Fruit fly (Drosophila melanogaster) whole organism, pupa: ENCODE measurements around the gene mRpL20.

ENCODE experiments used
- CG10348 ChIP-seq: fragments of 200-800 bp; sonication (Bioruptor generic); IDR thresholded peaks from 2 replicates; pipeline ENCODE4 v1.3.6; 2022; ENCODE audit warnings: missing biosample characterization, missing genetic modification characterization
- CG12605 ChIP-seq: fragments of 200-800 bp; sonication (Bioruptor generic); IDR thresholded peaks from 2 replicates; pipeline ENCODE4 v1.3.6; 2022; ENCODE audit warnings: missing biosample characterization, missing genetic modification characterization
- CG14655 ChIP-seq: fragments of 200-800 bp; sonication (Bioruptor generic); optimal IDR thresholded peaks from 3 replicates; lab custom pipeline; 2017; ENCODE audit warnings: mild to moderate bottlenecking, missing biosample characterization, missing genetic modification reagents, missing genetic modification characterization
- CG15710 ChIP-seq: fragments of 200-800 bp; sonication (Bioruptor generic); optimal IDR thresholded peaks from 2 replicates; lab custom pipeline; 2018; ENCODE audit warnings: missing biosample characterization, mild to moderate bottlenecking, missing genetic modification characterization, moderate library complexity
- CG34367 ChIP-seq: fragments of 200-800 bp; sonication (Bioruptor generic); optimal IDR thresholded peaks from 2 replicates; lab custom pipeline; 2018; ENCODE audit warnings: missing biosample characterization, mild to moderate bottlenecking, missing genetic modification characterization
- CG4496 ChIP-seq: fragments of 200-800 bp; sonication (Bioruptor generic); IDR thresholded peaks from 3 replicates; pipeline ENCODE4 v1.3.6; 2022; ENCODE audit warnings: missing biosample characterization, missing genetic modification characterization
- CG8159 ChIP-seq: fragments of 200-800 bp; sonication (Bioruptor generic); optimal IDR thresholded peaks from 3 replicates; lab custom pipeline; 2018; ENCODE audit warnings: missing biosample characterization, mild to moderate bottlenecking, missing genetic modification characterization, moderate library complexity
- Pif1A ChIP-seq: fragments of 200-800 bp; sonication (Bioruptor generic); optimal IDR thresholded peaks from 3 replicates; lab custom pipeline; 2016; ENCODE audit warnings: missing biosample characterization, missing genetic modification characterization
- Snoo ChIP-seq: fragments of 200-800 bp; sonication (Bioruptor generic); optimal IDR thresholded peaks from 3 replicates; lab custom pipeline; 2017; ENCODE audit warnings: missing biosample characterization, mild to moderate bottlenecking, missing genetic modification characterization, inconsistent platforms
- fd96Ca ChIP-seq: fragments of 200-800 bp; sonication (Bioruptor generic); IDR thresholded peaks from 3 replicates; pipeline ENCODE4 v1.3.6; 2022; ENCODE audit warnings: missing biosample characterization, missing genetic modification characterization
- rn ChIP-seq: fragments of 200-800 bp; sonication (Bioruptor generic); IDR thresholded peaks from 2 replicates; pipeline ENCODE4 v1.3.6; 2022; ENCODE audit warnings: missing biosample characterization, missing genetic modification characterization

DNA sequence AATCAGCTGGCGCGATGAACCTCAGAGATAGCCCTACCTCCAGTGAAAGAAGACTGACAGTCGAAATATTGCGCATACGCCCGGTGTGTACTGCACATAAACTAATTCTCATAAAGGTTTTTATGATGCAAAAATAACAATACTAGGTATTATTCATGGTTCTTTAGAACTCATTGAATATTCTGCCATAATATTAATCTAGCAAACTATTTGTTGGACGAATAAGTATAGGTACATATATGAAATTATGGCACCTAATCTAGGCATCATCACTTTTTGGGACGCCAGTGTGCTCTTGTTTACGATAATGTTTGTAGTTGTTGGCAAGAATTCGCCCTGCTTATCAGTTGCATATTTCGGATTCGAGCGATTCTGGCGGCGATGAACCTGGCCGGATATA, 4.1 kb upstream of the mRpL20 start:
- TF ChIP-seq CG10348 (no peak), CG14655 (GFP tag; lab: Kevin White, UChicago) (no peak), CG4496 (GFP tag; lab: Robert Waterston, UW) (peak; percentile 56; the same call in 1 of the 3 replicates), CG15710 (tag; lab: Kevin White, UChicago) (no peak), CG8159 (tag; lab: Kevin White, UChicago) (no peak), CG12605 (GFP tag; lab: Robert Waterston, UW) (no peak), CG34367 (tag; lab: Kevin White, UChicago) (no peak), rn (no peak), Pif1A (peak; percentile 7), fd96Ca (no peak), Snoo (tag; lab: Kevin White, UChicago) (peak; percentile 58)
